Fruit fly (Drosophila melanogaster): ENCODE data around the gene Dyro.

Dyro gene

dm6 chr3L:11259759-11260158 is 36.0 kb downstream of the Dyro start (continued):
- TF ChIP-seq Doc2 (GFP tag; IDR thresholded peaks at IDR 0.05) (no peak), ash1 (GFP tag; optimal IDR thresholded peaks at IDR 0.05) (no peak), ERR (GFP tag; optimal IDR thresholded peaks at IDR 0.05) (no peak), Lpt (GFP tag; optimal IDR thresholded peaks at IDR 0.05) (no peak), CG2199 (GFP tag; IDR thresholded peaks at IDR 0.05) (peak; percentile 70; the same call in 2 of the 3 replicates), CG14441 (GFP tag; IDR thresholded peaks at IDR 0.05) (no peak), stc (GFP tag; IDR thresholded peaks at IDR 0.05) (no peak), Hr78 (GFP tag; optimal IDR thresholded peaks at IDR 0.05) (no peak), gem (tag; optimal IDR thresholded peaks at IDR 0.05) (no peak), corto (GFP tag; optimal IDR thresholded peaks at IDR 0.05) (no peak), hth (optimal IDR thresholded peaks at IDR 0.05) (peak; percentile 61), oc (tag; optimal IDR thresholded peaks at IDR 0.05) (peak; percentile 20), org-1 (GFP tag; optimal IDR thresholded peaks at IDR 0.05) (no peak), CG1647 (GFP tag; optimal IDR thresholded peaks at IDR 0.05) (no peak), CG17328 (GFP tag; IDR thresholded peaks at IDR 0.05) (no peak)

dm6 chr3L:11258392-11258791 is 37.3 kb downstream of the Dyro start:
- TF ChIP-seq da (GFP tag; optimal IDR thresholded peaks at IDR 0.05), result no peak
- TF ChIP-seq CG9727 (GFP tag; optimal IDR thresholded peaks at IDR 0.05), result peak; percentile 41
- peak; percentile 2 for TF ChIP-seq CG11504 (tag; optimal IDR thresholded peaks at IDR 0.05)
- peak; percentile 68 for TF ChIP-seq CG15011 (GFP tag; optimal IDR thresholded peaks at IDR 0.05)
- no peak for TF ChIP-seq CG1602 (GFP tag; optimal IDR thresholded peaks at IDR 0.05)
- no peak for TF ChIP-seq CG8765 (GFP tag; IDR thresholded peaks at IDR 0.05)
- no peak for TF ChIP-seq CG18476 (GFP tag; optimal IDR thresholded peaks at IDR 0.05)
- TF ChIP-seq CG1647 (GFP tag; optimal IDR thresholded peaks at IDR 0.05), result peak; percentile 15
- TF ChIP-seq stwl (tag; optimal IDR thresholded peaks at IDR 0.05), result no peak
- TF ChIP-seq btn (GFP tag; optimal IDR thresholded peaks at IDR 0.05), result no peak
- no peak for TF ChIP-seq CG7963 (GFP tag; IDR thresholded peaks at IDR 0.05; ENCODE audit: partially characterized antibody)
- TF ChIP-seq Hmr (GFP tag; optimal IDR thresholded peaks at IDR 0.05), result peak; percentile 77
- no peak for TF ChIP-seq CG33213 (GFP tag; optimal IDR thresholded peaks at IDR 0.05)
- TF ChIP-seq CG11723 (GFP tag; optimal IDR thresholded peaks at IDR 0.05), result no peak
- no peak for TF ChIP-seq Hand (GFP tag; optimal IDR thresholded peaks at IDR 0.05)
- no peak for TF ChIP-seq dmrt11E (tag; optimal IDR thresholded peaks at IDR 0.05)
- TF ChIP-seq CG1792 (GFP tag; optimal IDR thresholded peaks at IDR 0.05), result peak; percentile 34
- peak; percentile 68 for TF ChIP-seq schlank (tag; optimal IDR thresholded peaks at IDR 0.05)
- TF ChIP-seq CG8478 (optimal IDR thresholded peaks at IDR 0.05), result no peak
- TF ChIP-seq sqz (GFP tag; optimal IDR thresholded peaks at IDR 0.05), result no peak
- TF ChIP-seq Atf6 (GFP tag; IDR thresholded peaks at IDR 0.05), result peak; percentile 46; the same call in 1 of the 2 replicates
- peak; percentile 32 for TF ChIP-seq CG7786 (GFP tag; optimal IDR thresholded peaks at IDR 0.05)
- TF ChIP-seq ato (GFP tag; IDR thresholded peaks at IDR 0.05; ENCODE audit: partially characterized antibody), result no peak
- TF ChIP-seq bab2 (GFP tag; optimal IDR thresholded peaks at IDR 0.05), result peak; percentile 28
- peak; percentile 19 for TF ChIP-seq unpg (GFP tag; optimal IDR thresholded peaks at IDR 0.05)
- no peak for TF ChIP-seq ftz-f1 (GFP tag; optimal IDR thresholded peaks at IDR 0.05)
- TF ChIP-seq Ssrp (tag; optimal IDR thresholded peaks at IDR 0.05), result no peak
- TF ChIP-seq Jarid2 (GFP tag; optimal IDR thresholded peaks at IDR 0.05), result peak; percentile 5
- no peak for TF ChIP-seq CG18262 (tag; optimal IDR thresholded peaks at IDR 0.05)
- TF ChIP-seq CG17829 (tag; optimal IDR thresholded peaks at IDR 0.05), result no peak
- TF ChIP-seq ap (GFP tag; IDR thresholded peaks at IDR 0.05), result no peak
- no peak for TF ChIP-seq Ptx1 (GFP tag; IDR thresholded peaks at IDR 0.05)
- peak; percentile 23 for TF ChIP-seq crc (GFP tag; optimal IDR thresholded peaks at IDR 0.05)
- no peak for TF ChIP-seq hkb (optimal IDR thresholded peaks at IDR 0.05)
- no peak for TF ChIP-seq hkb (GFP tag; IDR thresholded peaks at IDR 0.05)
- TF ChIP-seq Hr3 (GFP tag; optimal IDR thresholded peaks at IDR 0.05), result no peak
- TF ChIP-seq Vsx1 (GFP tag; optimal IDR thresholded peaks at IDR 0.05), result peak; percentile 28
- TF ChIP-seq Nf-YC (tag; optimal IDR thresholded peaks at IDR 0.05), result no peak

All from whole organism, embryonic.